Worm (Caenorhabditis elegans) whole organism, mixed stage, embryonic: ENCODE results near the gene srbc-17.

ENCODE experiments used
- M03D4.4 ChIP-seq: sonication (generic microtip); optimal IDR thresholded peaks from 2 replicates; lab custom pipeline; 2017; ENCODE audit warnings: mild to moderate bottlenecking, missing genetic modification characterization, missing compliant biosample characterization
- bed-3 ChIP-seq: fragments of 200-800 bp; sonication (Bioruptor generic); optimal IDR thresholded peaks from 3 replicates; lab custom pipeline; 2018; ENCODE audit warnings: mild to moderate bottlenecking, missing genetic modification characterization, moderate library complexity, missing compliant biosample characterization
- ceh-39 ChIP-seq: fragments of 150-350 bp; optimal IDR thresholded peaks from 2 replicates; lab custom pipeline; 2014; ENCODE audit warnings: missing biosample characterization, missing genetic modification characterization
- ceh-43 ChIP-seq: fragments of 200-800 bp; sonication (Bioruptor generic); optimal IDR thresholded peaks from 2 replicates; lab custom pipeline; 2018; ENCODE audit warnings: mild to moderate bottlenecking, missing genetic modification characterization, moderate library complexity, missing compliant biosample characterization
- ceh-83 ChIP-seq: fragments of 200-800 bp; sonication (Bioruptor generic); optimal IDR thresholded peaks from 2 replicates; lab custom pipeline; 2018; ENCODE audit warnings: mild to moderate bottlenecking, missing genetic modification characterization, missing compliant biosample characterization
- elt-1 ChIP-seq: sonication (generic microtip); optimal IDR thresholded peaks from 2 replicates; lab custom pipeline; 2017; ENCODE audit warnings: missing genetic modification characterization, mild to moderate bottlenecking, missing compliant biosample characterization, antibody characterized with exemption, moderate library complexity, borderline replicate concordance; ENCODE audit not compliant: insufficient read depth
- elt-3 ChIP-seq: fragments of 150-350 bp; optimal IDR thresholded peaks from 2 replicates; lab custom pipeline; 2014; ENCODE audit warnings: missing biosample characterization, missing genetic modification characterization
- flh-1 ChIP-seq: fragments of 200-800 bp; sonication (Bioruptor generic); optimal IDR thresholded peaks from 2 replicates; lab custom pipeline; 2018; ENCODE audit warnings: mild to moderate bottlenecking, missing genetic modification characterization, moderate library complexity, missing compliant biosample characterization
- ham-2 ChIP-seq: fragments of 200-800 bp; sonication (Bioruptor generic); optimal IDR thresholded peaks from 2 replicates; lab custom pipeline; 2018; ENCODE audit warnings: mild to moderate bottlenecking, missing genetic modification characterization, missing compliant biosample characterization
- hlh-1 ChIP-seq: fragments of 150-350 bp; optimal IDR thresholded peaks from 2 replicates; lab custom pipeline; 2014; ENCODE audit warnings: missing biosample characterization, missing genetic modification reagents, missing genetic modification characterization
- lin-13 ChIP-seq: fragments of 150-350 bp; optimal IDR thresholded peaks from 2 replicates; lab custom pipeline; 2014; ENCODE audit warnings: missing biosample characterization, missing genetic modification characterization
- lsy-2 ChIP-seq: fragments of 150-350 bp; optimal IDR thresholded peaks from 2 replicates; lab custom pipeline; 2014; ENCODE audit warnings: missing biosample characterization, missing genetic modification characterization
- mab-5 ChIP-seq: fragments of 150-350 bp; optimal IDR thresholded peaks from 2 replicates; lab custom pipeline; 2014; ENCODE audit warnings: missing biosample characterization, missing genetic modification characterization
- mep-1 ChIP-seq: fragments of 150-350 bp; optimal IDR thresholded peaks from 2 replicates; lab custom pipeline; 2017; ENCODE audit warnings: missing biosample characterization, missing genetic modification reagents, missing genetic modification characterization, inconsistent platforms
- mls-2 ChIP-seq: sonication (generic microtip); optimal IDR thresholded peaks from 2 replicates; lab custom pipeline; 2016; ENCODE audit warnings: mild to moderate bottlenecking, missing genetic modification characterization, moderate library complexity, missing compliant biosample characterization
- nhr-12 ChIP-seq: fragments of 150-350 bp; optimal IDR thresholded peaks from 2 replicates; lab custom pipeline; 2014; ENCODE audit warnings: missing biosample characterization, missing genetic modification characterization
- nhr-2 ChIP-seq: fragments of 150-350 bp; optimal IDR thresholded peaks from 2 replicates; lab custom pipeline; 2014; ENCODE audit warnings: missing biosample characterization, missing genetic modification characterization
- nhr-237 ChIP-seq: fragments of 150-350 bp; optimal IDR thresholded peaks from 2 replicates; lab custom pipeline; 2014; ENCODE audit warnings: missing biosample characterization, missing genetic modification characterization
- nhr-28 ChIP-seq: fragments of 150-350 bp; optimal IDR thresholded peaks from 2 replicates; lab custom pipeline; 2014; ENCODE audit warnings: missing biosample characterization, missing genetic modification characterization
- nhr-76 ChIP-seq: sonication (generic microtip); optimal IDR thresholded peaks from 2 replicates; lab custom pipeline; 2017; ENCODE audit warnings: missing biosample characterization, missing genetic modification characterization
- pha-4 ChIP-seq: fragments of 150-350 bp; optimal IDR thresholded peaks from 2 replicates; lab custom pipeline; 2018; ENCODE audit warnings: missing biosample characterization, missing genetic modification reagents, missing genetic modification characterization
- sem-2 ChIP-seq: fragments of 200-800 bp; sonication (Bioruptor generic); optimal IDR thresholded peaks from 2 replicates; lab custom pipeline; 2018; ENCODE audit warnings: mild to moderate bottlenecking, missing genetic modification characterization, missing compliant biosample characterization
- snpc-4 ChIP-seq: fragments of 150-350 bp; optimal IDR thresholded peaks from 2 replicates; lab custom pipeline; 2014; ENCODE audit warnings: missing biosample characterization, missing genetic modification characterization
- sptf-1 ChIP-seq: sonication (generic microtip); optimal IDR thresholded peaks from 2 replicates; lab custom pipeline; 2017; ENCODE audit warnings: mild to moderate bottlenecking, missing genetic modification characterization, moderate library complexity, missing compliant biosample characterization
- tbx-8 ChIP-seq: fragments of 200-800 bp; sonication (Bioruptor generic); optimal IDR thresholded peaks from 2 replicates; lab custom pipeline; 2018; ENCODE audit warnings: mild to moderate bottlenecking, missing genetic modification characterization, moderate library complexity, missing compliant biosample characterization
- unc-120 ChIP-seq: sonication (generic microtip); optimal IDR thresholded peaks from 2 replicates; lab custom pipeline; 2017; ENCODE audit warnings: missing genetic modification characterization, missing compliant biosample characterization; ENCODE audit not compliant: poor library complexity, severe bottlenecking
- unc-39 ChIP-seq: fragments of 150-350 bp; optimal IDR thresholded peaks from 2 replicates; lab custom pipeline; 2014; ENCODE audit warnings: missing biosample characterization, missing genetic modification characterization
- zip-8 ChIP-seq: fragments of 150-350 bp; optimal IDR thresholded peaks from 2 replicates; lab custom pipeline; 2014; ENCODE audit warnings: missing biosample characterization, missing genetic modification characterization
- ztf-11 ChIP-seq: fragments of 150-350 bp; optimal IDR thresholded peaks from 2 replicates; lab custom pipeline; 2014; ENCODE audit warnings: missing biosample characterization, missing genetic modification characterization

srbc-17 gene

DNA sequence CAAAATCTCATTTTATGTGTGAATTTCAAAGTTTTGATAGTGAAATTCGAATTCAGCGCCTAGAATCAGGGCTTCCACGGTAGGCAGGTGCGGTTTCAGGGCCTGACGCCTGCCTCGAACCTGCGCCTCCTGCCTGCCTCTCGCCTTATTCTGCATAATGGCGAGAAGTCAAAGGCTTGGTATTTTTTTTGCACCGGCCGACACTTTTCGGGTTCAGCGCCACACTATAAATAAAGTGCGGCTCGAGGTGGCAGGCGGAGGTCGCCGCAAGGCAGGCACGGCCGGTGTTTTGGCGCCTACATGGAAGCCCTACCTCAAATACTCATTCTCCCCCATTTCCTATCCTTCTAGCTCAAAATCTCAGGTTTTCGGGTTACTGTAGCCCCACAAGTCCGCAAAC is 22.9 kb downstream of the srbc-17 start:
- TF ChIP-seq mep-1 (no peak), tbx-8 (GFP tag; lab: Kevin White, UChicago) (no peak), ceh-39 (tag; lab: Kevin White, UChicago) (no peak), ztf-11 (tag; lab: Kevin White, UChicago) (no peak), mls-2 (tag; lab: Kevin White, UChicago) (no peak), sptf-1 (tag; lab: Kevin White, UChicago) (no peak), nhr-76 (tag; lab: Kevin White, UChicago) (no peak), ceh-83 (GFP tag; lab: Kevin White, UChicago) (no peak), pha-4 (tag; lab: Kevin White, UChicago) (no peak), nhr-28 (tag; lab: Kevin White, UChicago) (no peak), hlh-1 (tag; lab: Kevin White, UChicago) (no peak), lin-13 (tag; lab: Kevin White, UChicago) (no peak), ham-2 (GFP tag; lab: Kevin White, UChicago) (no peak), M03D4.4 (tag; lab: Kevin White, UChicago) (no peak), nhr-12 (no peak), mab-5 (tag; lab: Kevin White, UChicago) (no peak), unc-39 (tag; lab: Kevin White, UChicago) (no peak)

DNA sequence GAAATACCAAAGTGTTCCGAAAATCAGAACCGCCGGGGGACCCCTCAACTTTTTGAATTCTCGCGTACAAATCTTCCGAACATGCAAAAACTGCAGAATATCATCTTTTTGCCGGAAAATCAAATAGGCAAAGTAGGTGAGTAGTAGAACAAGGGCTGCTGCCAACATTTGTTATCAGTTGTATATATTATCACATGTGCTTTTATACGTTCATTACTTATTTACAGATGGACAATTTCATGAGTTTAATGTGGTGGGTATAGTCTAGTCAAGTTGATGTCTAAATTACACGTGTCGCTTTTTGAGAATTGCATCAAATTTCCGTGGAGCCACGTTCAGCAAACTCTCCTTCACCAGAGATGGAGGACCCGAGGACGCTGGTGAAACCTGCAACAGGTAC is 23.7 kb downstream of the srbc-17 start, which contains the start of gene cyp-32B1:
TSS of gene cyp-32B1 (minus strand) at position 176 of the 400 bp plus-strand sequence.
- TF ChIP-seq sem-2 (GFP tag; lab: Kevin White, UChicago) (no peak), M03D4.4 (tag; lab: Kevin White, UChicago) (no peak), sptf-1 (tag; lab: Kevin White, UChicago) (no peak), bed-3 (GFP tag; lab: Kevin White, UChicago) (no peak), elt-1 (tag; lab: Kevin White, UChicago) (no peak), zip-8 (no peak)

DNA sequence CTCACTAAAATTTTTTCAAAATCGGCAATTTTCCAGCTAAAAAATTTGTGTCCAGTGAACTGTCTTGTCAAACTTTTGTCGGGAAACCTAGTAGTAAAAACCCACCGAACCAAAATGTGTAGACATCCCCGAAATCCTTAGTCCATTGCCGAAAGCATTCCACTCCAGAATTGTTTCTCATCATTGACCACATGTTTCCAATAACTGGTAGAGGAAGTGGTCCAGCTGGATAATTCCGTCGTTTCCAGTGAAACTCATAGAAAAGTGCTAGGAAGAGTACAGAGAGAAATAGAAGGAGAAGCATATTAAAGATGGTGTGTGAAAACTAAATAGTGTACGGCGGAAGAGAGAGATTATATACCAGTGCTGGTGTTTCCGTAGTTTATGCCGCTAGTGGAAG is 26.6 kb downstream of the srbc-17 start, which contains the start of gene cyp-33C12:
TSS of gene cyp-33C12 (minus strand) at position 321 of the 400 bp plus-strand sequence.
- TF ChIP-seq mls-2 (tag; lab: Kevin White, UChicago) = no peak
- no peak for TF ChIP-seq zip-8
- TF ChIP-seq flh-1 (GFP tag; lab: Kevin White, UChicago) = no peak
- TF ChIP-seq ztf-11 (tag; lab: Kevin White, UChicago) = no peak
- no peak for TF ChIP-seq snpc-4 (tag; lab: Kevin White, UChicago)
- no peak for TF ChIP-seq mep-1
- TF ChIP-seq elt-1 (tag; lab: Kevin White, UChicago) = no peak
- TF ChIP-seq unc-39 (tag; lab: Kevin White, UChicago) = no peak

DNA sequence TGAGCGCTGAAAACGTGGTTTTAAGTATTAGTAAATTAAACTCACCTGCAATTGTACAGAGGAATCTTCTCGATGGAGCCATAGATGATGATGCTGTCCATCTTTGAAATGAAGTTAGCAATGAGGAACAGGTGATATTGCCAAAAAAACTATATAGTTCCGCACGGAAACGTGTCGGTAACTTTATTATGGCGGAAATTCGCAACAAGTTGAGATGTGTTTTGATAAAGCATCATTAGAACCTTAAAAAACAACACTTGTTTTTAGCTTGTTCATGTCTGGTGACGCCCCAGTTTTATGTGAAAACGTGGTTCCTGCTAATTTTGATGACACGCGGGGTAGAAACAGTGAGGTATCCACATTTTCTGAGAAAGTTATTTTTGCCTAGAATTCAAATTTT is 28.7 kb downstream of the srbc-17 start, which contains the start of gene srt-40:
TSS of gene srt-40 (minus strand) at position 101 of the 400 bp plus-strand sequence.
- TF ChIP-seq bed-3 (GFP tag; lab: Kevin White, UChicago) = no peak
- no peak for TF ChIP-seq flh-1 (GFP tag; lab: Kevin White, UChicago)
- no peak for TF ChIP-seq pha-4 (tag; lab: Kevin White, UChicago)
- no peak for TF ChIP-seq unc-39 (tag; lab: Kevin White, UChicago)
- TF ChIP-seq snpc-4 (tag; lab: Kevin White, UChicago) = no peak
- no peak for TF ChIP-seq nhr-28 (tag; lab: Kevin White, UChicago)
- TF ChIP-seq mep-1 = no peak
- no peak for TF ChIP-seq nhr-237 (tag; lab: Kevin White, UChicago)
- no peak for TF ChIP-seq sem-2 (GFP tag; lab: Kevin White, UChicago)
- no peak for TF ChIP-seq lsy-2 (tag; lab: Kevin White, UChicago)
- no peak for TF ChIP-seq ceh-43 (GFP tag; lab: Kevin White, UChicago)
- no peak for TF ChIP-seq tbx-8 (GFP tag; lab: Kevin White, UChicago)
- no peak for TF ChIP-seq hlh-1 (tag; lab: Kevin White, UChicago)
- TF ChIP-seq elt-3 = no peak

DNA sequence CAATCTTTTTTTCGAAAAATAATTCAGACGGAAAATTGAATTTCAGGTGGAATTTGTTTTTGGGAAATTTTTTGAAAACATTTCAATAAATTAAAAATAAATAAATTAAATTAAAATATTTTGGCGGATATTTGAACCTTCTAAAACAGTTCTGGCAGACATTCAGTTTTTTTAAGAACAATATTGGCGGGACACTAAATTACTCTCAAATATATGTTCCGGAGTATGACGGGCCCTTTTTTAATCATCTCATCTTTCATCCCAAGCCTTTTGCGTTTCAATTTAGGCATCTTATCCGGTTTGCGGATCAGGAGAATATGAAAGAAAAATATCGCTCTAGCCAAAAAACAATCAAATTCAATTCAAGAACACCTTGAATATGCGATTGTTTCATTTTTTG is 29.3 kb downstream of the srbc-17 start, which contains the start of gene svh-11:
TSS of gene svh-11 (plus strand) at position 301 of the 400 bp plus-strand sequence.
- TF ChIP-seq nhr-28 (tag; lab: Kevin White, UChicago) = no peak
- TF ChIP-seq pha-4 (tag; lab: Kevin White, UChicago) = no peak
- TF ChIP-seq lsy-2 (tag; lab: Kevin White, UChicago) = no peak
- no peak for TF ChIP-seq sem-2 (GFP tag; lab: Kevin White, UChicago)
- TF ChIP-seq unc-120 (tag; lab: Kevin White, UChicago) = no peak
- no peak for TF ChIP-seq nhr-2 (tag; lab: Kevin White, UChicago)
